Worm (Caenorhabditis elegans) whole organism, late embryonic: ENCODE results near the gene srbc-50.

Experiments
- C08G9.2 ChIP-seq: sonication (generic microtip); optimal IDR thresholded peaks from 2 replicates; lab custom pipeline; 2016; ENCODE audit warnings: mild to moderate bottlenecking, missing genetic modification characterization, moderate library complexity, missing compliant biosample characterization
- C38D4.7 ChIP-seq: fragments of 200-800 bp; sonication (Bioruptor generic); optimal IDR thresholded peaks from 2 replicates; lab custom pipeline; 2018; ENCODE audit warnings: mild to moderate bottlenecking, missing genetic modification characterization, moderate library complexity, missing compliant biosample characterization
- K02D7.2 ChIP-seq: sonication (generic microtip); optimal IDR thresholded peaks from 2 replicates; lab custom pipeline; 2017; ENCODE audit warnings: mild to moderate bottlenecking, missing genetic modification characterization, missing compliant biosample characterization
- T23F11.4 ChIP-seq: fragments of 200-800 bp; sonication (Bioruptor generic); optimal IDR thresholded peaks from 2 replicates; lab custom pipeline; 2018; ENCODE audit warnings: mild to moderate bottlenecking, missing genetic modification characterization, missing compliant biosample characterization
- ama-1 ChIP-seq: fragments of 150-350 bp; optimal IDR thresholded peaks from 2 replicates; lab custom pipeline; 2014
- ceh-14 ChIP-seq: sonication (generic microtip); optimal IDR thresholded peaks from 2 replicates; lab custom pipeline; 2016; ENCODE audit warnings: missing genotype, missing genetic modification characterization, missing compliant biosample characterization
- ceh-18 ChIP-seq: sonication (generic microtip); optimal IDR thresholded peaks from 2 replicates; lab custom pipeline; 2016; ENCODE audit warnings: missing genetic modification characterization, missing compliant biosample characterization
- ceh-2 ChIP-seq: sonication (generic microtip); optimal IDR thresholded peaks from 2 replicates; lab custom pipeline; 2016; ENCODE audit warnings: missing genotype, missing genetic modification characterization, missing compliant biosample characterization
- ceh-30 ChIP-seq: fragments of 150-350 bp; optimal IDR thresholded peaks from 2 replicates; lab custom pipeline; 2014; ENCODE audit warnings: missing biosample characterization, missing genetic modification characterization
- ceh-34 ChIP-seq: sonication (generic microtip); optimal IDR thresholded peaks from 2 replicates; lab custom pipeline; 2016; ENCODE audit warnings: mild to moderate bottlenecking, missing genetic modification characterization, missing compliant biosample characterization
- ceh-6 ChIP-seq: fragments of 200-800 bp; sonication (Bioruptor generic); optimal IDR thresholded peaks from 2 replicates; lab custom pipeline; 2018; ENCODE audit warnings: mild to moderate bottlenecking, missing genetic modification characterization, missing compliant biosample characterization
- dmd-4 ChIP-seq: sonication (generic microtip); optimal IDR thresholded peaks from 2 replicates; lab custom pipeline; 2016; ENCODE audit warnings: borderline replicate concordance, missing genetic modification characterization, missing compliant biosample characterization
- dve-1 ChIP-seq: sonication (generic microtip); optimal IDR thresholded peaks from 2 replicates; lab custom pipeline; 2017; ENCODE audit warnings: antibody characterized with exemption, mild to moderate bottlenecking, missing genetic modification characterization, missing compliant biosample characterization
- elt-2 ChIP-seq: sonication (generic microtip); optimal IDR thresholded peaks from 2 replicates; lab custom pipeline; 2016; ENCODE audit warnings: missing genetic modification reagents, missing genetic modification characterization, missing compliant biosample characterization
- ets-4 ChIP-seq: sonication (generic microtip); optimal IDR thresholded peaks from 2 replicates; lab custom pipeline; 2016; ENCODE audit warnings: missing genetic modification characterization, missing compliant biosample characterization
- eyg-1 ChIP-seq: sonication (generic microtip); optimal IDR thresholded peaks from 2 replicates; lab custom pipeline; 2016; ENCODE audit warnings: missing genotype, missing genetic modification characterization, missing compliant biosample characterization
- fax-1 ChIP-seq: sonication (generic microtip); optimal IDR thresholded peaks from 2 replicates; lab custom pipeline; 2016; ENCODE audit warnings: missing genotype, missing genetic modification characterization, missing compliant biosample characterization
- fkh-10 ChIP-seq: fragments of 150-350 bp; optimal IDR thresholded peaks from 2 replicates; lab custom pipeline; 2014; ENCODE audit warnings: missing biosample characterization, missing genetic modification reagents, missing genetic modification characterization
- fkh-6 ChIP-seq: sonication (generic microtip); optimal IDR thresholded peaks from 2 replicates; lab custom pipeline; 2016; ENCODE audit warnings: missing genetic modification characterization, missing compliant biosample characterization
- gmeb-2 ChIP-seq: sonication (generic microtip); optimal IDR thresholded peaks from 2 replicates; lab custom pipeline; 2016; ENCODE audit warnings: missing genetic modification characterization, inconsistent platforms, missing compliant biosample characterization
- hlh-13 ChIP-seq: fragments of 200-800 bp; sonication (Bioruptor generic); optimal IDR thresholded peaks from 2 replicates; lab custom pipeline; 2018; ENCODE audit warnings: mild to moderate bottlenecking, missing genetic modification characterization, missing compliant biosample characterization
- hlh-15 ChIP-seq: sonication (generic microtip); optimal IDR thresholded peaks from 2 replicates; lab custom pipeline; 2016; ENCODE audit warnings: missing genetic modification characterization, missing compliant biosample characterization
- hlh-30 ChIP-seq: sonication (generic microtip); optimal IDR thresholded peaks from 2 replicates; lab custom pipeline; 2017; ENCODE audit warnings: antibody characterized with exemption, missing genetic modification characterization, missing compliant biosample characterization; ENCODE audit not compliant: insufficient read depth
- hlh-8 ChIP-seq: sonication (generic microtip); optimal IDR thresholded peaks from 2 replicates; lab custom pipeline; 2016; ENCODE audit warnings: missing genotype, missing genetic modification characterization, missing compliant biosample characterization
- lim-6 ChIP-seq: sonication (generic microtip); optimal IDR thresholded peaks from 2 replicates; lab custom pipeline; 2016; ENCODE audit warnings: missing genetic modification characterization, missing compliant biosample characterization
- lin-11 ChIP-seq: fragments of 200-800 bp; sonication (Bioruptor generic); optimal IDR thresholded peaks from 2 replicates; lab custom pipeline; 2018; ENCODE audit warnings: mild to moderate bottlenecking, missing genetic modification characterization, missing compliant biosample characterization
- madf-2 ChIP-seq: sonication (generic microtip); optimal IDR thresholded peaks from 2 replicates; lab custom pipeline; 2017; ENCODE audit warnings: missing genetic modification characterization, missing compliant biosample characterization
- mec-3 ChIP-seq: sonication (generic microtip); optimal IDR thresholded peaks from 2 replicates; lab custom pipeline; 2016; ENCODE audit warnings: borderline replicate concordance, missing genetic modification characterization, missing compliant biosample characterization
- nhr-11 ChIP-seq: fragments of 150-350 bp; optimal IDR thresholded peaks from 2 replicates; lab custom pipeline; 2014; ENCODE audit warnings: missing biosample characterization, missing genetic modification characterization
- npax-4 ChIP-seq: sonication (generic microtip); optimal IDR thresholded peaks from 2 replicates; lab custom pipeline; 2016; ENCODE audit warnings: missing genetic modification characterization, missing compliant biosample characterization
- pat-9 ChIP-seq: fragments of 200-800 bp; sonication (Bioruptor generic); optimal IDR thresholded peaks from 2 replicates; lab custom pipeline; 2018; ENCODE audit warnings: mild to moderate bottlenecking, missing genetic modification characterization, moderate library complexity, missing compliant biosample characterization
- pax-1 ChIP-seq: fragments of 150-350 bp; optimal IDR thresholded peaks from 2 replicates; lab custom pipeline; 2014; ENCODE audit warnings: missing biosample characterization, missing genetic modification characterization
- pha-2 ChIP-seq: sonication (generic microtip); optimal IDR thresholded peaks from 2 replicates; lab custom pipeline; 2017; ENCODE audit warnings: mild to moderate bottlenecking, missing genetic modification characterization, missing compliant biosample characterization
- pros-1 ChIP-seq: fragments of 150-350 bp; optimal IDR thresholded peaks from 2 replicates; lab custom pipeline; 2014; ENCODE audit warnings: missing biosample characterization, missing genetic modification reagents, missing genetic modification characterization
- rnt-1 ChIP-seq: sonication (generic microtip); optimal IDR thresholded peaks from 2 replicates; lab custom pipeline; 2016; ENCODE audit warnings: missing genetic modification characterization, missing compliant biosample characterization
- sdc-2 ChIP-seq: sonication (generic microtip); optimal IDR thresholded peaks from 2 replicates; lab custom pipeline; 2016; ENCODE audit warnings: missing genotype, missing genetic modification characterization, missing compliant biosample characterization
- sox-2 ChIP-seq: fragments of 200-800 bp; sonication (Bioruptor generic); IDR thresholded peaks from 2 replicates; pipeline ENCODE4 v1.3.6; 2022; ENCODE audit warnings: missing genetic modification reagents, missing genetic modification characterization, missing compliant biosample characterization
- syd-9 ChIP-seq: sonication (generic microtip); optimal IDR thresholded peaks from 2 replicates; lab custom pipeline; 2016; ENCODE audit warnings: mild to moderate bottlenecking, missing genetic modification characterization, moderate library complexity, missing compliant biosample characterization
- tbx-2 ChIP-seq: sonication (generic microtip); optimal IDR thresholded peaks from 2 replicates; lab custom pipeline; 2016; ENCODE audit warnings: missing genetic modification characterization, missing compliant biosample characterization
- unc-55 ChIP-seq: sonication (generic microtip); optimal IDR thresholded peaks from 2 replicates; lab custom pipeline; 2017; ENCODE audit warnings: missing biosample characterization, missing genetic modification reagents, missing genetic modification characterization

The srbc-50 gene

DNA sequence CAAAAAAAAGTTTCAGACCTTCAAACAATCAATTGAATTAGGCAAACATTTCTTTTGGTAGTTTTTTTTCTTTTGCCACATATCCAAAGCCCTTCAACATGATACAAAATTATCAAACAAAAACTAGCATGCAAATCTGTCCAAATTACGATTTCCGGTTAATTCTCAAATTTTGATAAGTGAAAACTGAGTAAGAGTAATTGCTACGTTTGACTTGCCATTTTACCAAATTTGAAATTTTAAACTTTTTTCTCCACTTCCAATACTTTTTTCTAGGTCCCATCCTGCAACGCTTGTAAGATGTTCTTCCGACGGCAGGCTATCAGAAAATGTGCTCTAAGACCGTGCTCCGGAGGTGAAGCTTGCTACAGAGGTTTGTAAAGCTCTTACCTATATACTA is 28.7 kb downstream of the srbc-50 start, which contains the start of gene nhr-223:
Gene nhr-223 (plus strand): TSS at position 301 of the 400 bp plus-strand sequence.
- TF ChIP-seq ceh-30 (no peak), rnt-1 (tag; lab: Kevin White, UChicago) (no peak), tbx-2 (no peak), ceh-14 (tag; lab: Kevin White, UChicago) (no peak), T23F11.4 (GFP tag; lab: Kevin White, UChicago) (no peak), nhr-11 (tag; lab: Kevin White, UChicago) (no peak), unc-55 (GFP tag; lab: Kevin White, UChicago) (no peak), ama-1 (lab: Kevin White, UChicago) (no peak), gmeb-2 (tag; lab: Kevin White, UChicago) (no peak), sdc-2 (tag; lab: Kevin White, UChicago) (no peak), hlh-13 (GFP tag; lab: Kevin White, UChicago) (no peak), fkh-10 (GFP tag; lab: Kevin White, UChicago) (no peak)

DNA sequence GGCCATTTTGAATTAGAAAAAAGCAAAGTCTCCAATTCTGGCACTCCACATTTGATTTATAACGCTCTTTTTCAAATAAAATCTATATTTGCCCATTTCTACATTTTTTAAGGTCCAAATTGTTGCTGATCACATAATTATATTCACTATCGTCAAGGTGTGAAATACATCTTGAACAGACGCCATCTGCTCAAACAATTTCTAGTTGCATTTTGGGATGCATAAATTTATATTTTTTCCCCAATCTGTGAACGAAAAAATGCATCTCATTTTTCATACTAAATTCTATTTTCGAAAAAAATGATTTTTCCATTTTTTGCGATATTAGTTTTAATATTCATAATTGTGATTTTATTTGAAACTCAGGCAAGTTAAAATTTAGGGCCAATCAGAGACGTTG is 31.5 kb downstream of the srbc-50 start, which contains the start of gene T26E4.7:
Gene T26E4.7 (plus strand): TSS at position 301 of the 400 bp plus-strand sequence.
- TF ChIP-seq hlh-15 (no peak), sdc-2 (tag; lab: Kevin White, UChicago) (no peak), npax-4 (tag; lab: Kevin White, UChicago) (no peak), hlh-30 (tag; lab: Kevin White, UChicago) (no peak), ceh-18 (tag; lab: Kevin White, UChicago) (no peak), ets-4 (no peak), lin-11 (tag; lab: Kevin White, UChicago) (no peak), sox-2 (GFP tag; lab: Robert Waterston, UW) (no peak), pros-1 (tag; lab: Kevin White, UChicago) (no peak), dmd-4 (tag; lab: Kevin White, UChicago) (no peak), mec-3 (tag; lab: Kevin White, UChicago) (no peak), pax-1 (tag; lab: Kevin White, UChicago) (no peak), fkh-6 (no peak)
- TF ChIP-seq, all 69 proteins: peak for 0

ce11 chrV:15792409-15792808 is 32.4 kb downstream of the srbc-50 start, which contains the start of gene T26E4.4:
TSS of gene T26E4.4 (minus strand) at chrV:15792509.
- no peak for TF ChIP-seq C38D4.7 (GFP tag; lab: Kevin White, UChicago)
- TF ChIP-seq C08G9.2 (tag; lab: Kevin White, UChicago): no peak
- no peak for TF ChIP-seq T23F11.4 (GFP tag; lab: Kevin White, UChicago)
- TF ChIP-seq dve-1 (tag; lab: Kevin White, UChicago): no peak
- TF ChIP-seq ceh-34: no peak
- no peak for TF ChIP-seq madf-2 (tag; lab: Kevin White, UChicago)
- TF ChIP-seq hlh-8 (tag; lab: Kevin White, UChicago): no peak
- no peak for TF ChIP-seq eyg-1 (tag; lab: Kevin White, UChicago)
- no peak for TF ChIP-seq pat-9 (tag; lab: Kevin White, UChicago)
- no peak for TF ChIP-seq fax-1 (tag; lab: Kevin White, UChicago)
- no peak for TF ChIP-seq dmd-4 (tag; lab: Kevin White, UChicago)
- TF ChIP-seq ceh-14 (tag; lab: Kevin White, UChicago): no peak
- TF ChIP-seq elt-2 (tag; lab: Kevin White, UChicago): no peak

- TF ChIP-seq K02D7.2 (tag; lab: Kevin White, UChicago) (no peak), syd-9 (tag; lab: Kevin White, UChicago) (no peak), sox-2 (GFP tag; lab: Robert Waterston, UW) (no peak), ceh-14 (tag; lab: Kevin White, UChicago) (no peak), lim-6 (no peak), pax-1 (tag; lab: Kevin White, UChicago) (no peak), dmd-4 (tag; lab: Kevin White, UChicago) (no peak), pha-2 (tag; lab: Kevin White, UChicago) (no peak), ceh-2 (no peak), ceh-6 (GFP tag; lab: Kevin White, UChicago) (no peak)
These were observed 42.3 kb downstream of the srbc-50 start, which contains the start of gene T26E4.3 for ce11 chrV:15782494-15782893. TSS of gene T26E4.3 (plus strand) at chrV:15782794.
